Worm (Caenorhabditis elegans) whole organism, young adult: ENCODE measurements around the gene F56F10.2.
"Not testable (repeated sequence)": the region's sequence is repeated elsewhere in the genome, so short reads cannot be mapped to it uniquely, and the experiment has no call there.

Source experiments
- B0261.1 ChIP-seq: sonication (generic microtip); optimal IDR thresholded peaks from 2 replicates; lab custom pipeline; 2016; ENCODE audit warnings: mild to moderate bottlenecking, missing genetic modification characterization, moderate library complexity, missing compliant biosample characterization
- F37B4.10 ChIP-seq: fragments of 200-800 bp; sonication (Bioruptor generic); IDR thresholded peaks from 2 replicates; pipeline ENCODE4 v1.3.6; 2022; ENCODE audit warnings: missing genetic modification characterization, missing compliant biosample characterization
- F55B11.4 ChIP-seq: sonication (generic microtip); optimal IDR thresholded peaks from 2 replicates; lab custom pipeline; 2016; ENCODE audit warnings: missing compliant biosample characterization, missing genetic modification characterization, borderline replicate concordance; ENCODE audit not compliant: insufficient read depth
- F57C9.4 ChIP-seq: sonication (generic microtip); optimal IDR thresholded peaks from 2 replicates; lab custom pipeline; 2017; ENCODE audit warnings: mild to moderate bottlenecking, missing genetic modification characterization, missing compliant biosample characterization
- ZK185.1 ChIP-seq: sonication (generic microtip); optimal IDR thresholded peaks from 2 replicates; lab custom pipeline; 2016; ENCODE audit warnings: mild to moderate bottlenecking, missing genetic modification characterization, missing compliant biosample characterization; ENCODE audit not compliant: poor library complexity, severe bottlenecking
- akir-1 ChIP-seq: fragments of 200-800 bp; sonication (Bioruptor generic); optimal IDR thresholded peaks from 2 replicates; lab custom pipeline; 2018; ENCODE audit warnings: mild to moderate bottlenecking, missing genetic modification characterization, moderate library complexity, missing compliant biosample characterization
- bed-1 ChIP-seq: fragments of 200-800 bp; sonication (Bioruptor generic); IDR thresholded peaks from 2 replicates; pipeline ENCODE4 v1.3.6; 2022; ENCODE audit warnings: missing genetic modification reagents, missing genetic modification characterization, missing compliant biosample characterization
- cebp-2 ChIP-seq: fragments of 200-800 bp; sonication (Bioruptor generic); IDR thresholded peaks from 2 replicates; pipeline ENCODE4 v1.3.6; 2022; ENCODE audit warnings: missing genetic modification characterization, missing compliant biosample characterization
- ceh-91 ChIP-seq: fragments of 200-800 bp; sonication (Bioruptor generic); IDR thresholded peaks from 2 replicates; pipeline ENCODE4 v1.3.6; 2022; ENCODE audit warnings: missing genetic modification reagents, missing genetic modification characterization, missing compliant biosample characterization
- dpl-1 ChIP-seq: fragments of 150-350 bp; optimal IDR thresholded peaks from 2 replicates; lab custom pipeline; 2014; ENCODE audit warnings: missing biosample characterization, missing genetic modification reagents, missing genetic modification characterization
- efl-1 ChIP-seq: fragments of 150-350 bp; optimal IDR thresholded peaks from 2 replicates; lab custom pipeline; 2014; ENCODE audit warnings: missing biosample characterization, missing genetic modification reagents, missing genetic modification characterization
- gei-17 ChIP-seq: fragments of 200-800 bp; sonication (Bioruptor generic); optimal IDR thresholded peaks from 2 replicates; lab custom pipeline; 2018; ENCODE audit warnings: mild to moderate bottlenecking, missing genetic modification characterization, missing compliant biosample characterization
- him-1 ChIP-seq: sonication (generic microtip); optimal IDR thresholded peaks from 2 replicates; lab custom pipeline; 2016; ENCODE audit warnings: missing genotype, missing genetic modification reagents, missing genetic modification characterization, missing compliant biosample characterization
- hlh-26 ChIP-seq: fragments of 200-800 bp; sonication (Bioruptor generic); conservative IDR thresholded peaks from 2 replicates; pipeline ENCODE4 v1.3.6; 2022; ENCODE audit warnings: missing genetic modification reagents, missing genetic modification characterization, missing compliant biosample characterization
- hrde-1 ChIP-seq: sonication (generic microtip); optimal IDR thresholded peaks from 2 replicates; lab custom pipeline; 2016; ENCODE audit warnings: missing genetic modification characterization, mild to moderate bottlenecking, missing compliant biosample characterization, moderate library complexity, missing genotype, missing genetic modification reagents, borderline replicate concordance
- let-526 ChIP-seq: fragments of 200-800 bp; sonication (Bioruptor generic); IDR thresholded peaks from 2 replicates; pipeline ENCODE4 v1.3.6; 2022; ENCODE audit warnings: missing genetic modification reagents, missing genetic modification characterization, missing compliant biosample characterization
- lin-40 ChIP-seq: sonication (generic microtip); optimal IDR thresholded peaks from 2 replicates; lab custom pipeline; 2016; ENCODE audit warnings: missing genetic modification characterization, mild to moderate bottlenecking, missing compliant biosample characterization, missing genotype, missing genetic modification reagents
- lir-1 ChIP-seq: fragments of 200-800 bp; sonication (Bioruptor generic); conservative IDR thresholded peaks from 2 replicates; pipeline ENCODE4 v1.3.6; 2022; ENCODE audit warnings: missing genetic modification reagents, missing genetic modification characterization, missing compliant biosample characterization
- lsl-1 ChIP-seq: fragments of 200-800 bp; sonication (Bioruptor generic); optimal IDR thresholded peaks from 2 replicates; lab custom pipeline; 2018; ENCODE audit warnings: mild to moderate bottlenecking, missing genetic modification characterization, moderate library complexity, missing compliant biosample characterization
- madf-8 ChIP-seq: fragments of 200-800 bp; sonication (Bioruptor generic); conservative IDR thresholded peaks from 2 replicates; pipeline ENCODE4 v1.3.6; 2022; ENCODE audit warnings: missing genetic modification reagents, missing genetic modification characterization, missing compliant biosample characterization
- mxl-1 ChIP-seq: sonication (generic microtip); optimal IDR thresholded peaks from 2 replicates; lab custom pipeline; 2016; ENCODE audit warnings: missing genetic modification characterization, missing compliant biosample characterization
- nhr-80 ChIP-seq: sonication (generic microtip); optimal IDR thresholded peaks from 2 replicates; lab custom pipeline; 2016; ENCODE audit warnings: missing genetic modification characterization, missing compliant biosample characterization
- nhr-90 ChIP-seq: sonication (generic microtip); optimal IDR thresholded peaks from 2 replicates; lab custom pipeline; 2016; ENCODE audit warnings: missing genotype, mild to moderate bottlenecking, missing genetic modification characterization, missing compliant biosample characterization
- repo-1 ChIP-seq: sonication (generic microtip); optimal IDR thresholded peaks from 2 replicates; lab custom pipeline; 2017; ENCODE audit warnings: mild to moderate bottlenecking, missing genetic modification characterization, missing compliant biosample characterization
- snpc-1.3 ChIP-seq: sonication (generic microtip); optimal IDR thresholded peaks from 2 replicates; lab custom pipeline; 2017; ENCODE audit warnings: missing genetic modification characterization, mild to moderate bottlenecking, missing compliant biosample characterization, antibody characterized with exemption, moderate library complexity, missing genotype, missing genetic modification reagents; ENCODE audit not compliant: insufficient read depth
- snpc-3.4 ChIP-seq: sonication (generic microtip); optimal IDR thresholded peaks from 2 replicates; lab custom pipeline; 2017; ENCODE audit warnings: missing genetic modification characterization, mild to moderate bottlenecking, missing compliant biosample characterization, antibody characterized with exemption, moderate library complexity, missing genotype, missing genetic modification reagents
- snpc-4 ChIP-seq, 5 experiments: fragments of 150-350 bp in 1 of 5; sonication (generic microtip) in 4 of 5; optimal IDR thresholded peaks; 2 replicates each; lab custom pipeline; 2014 to 2018; ENCODE audit warnings: missing genetic modification characterization in 5 of 5, missing biosample characterization in 3 of 5, antibody characterized with exemption in 2 of 5, mild to moderate bottlenecking in 2 of 5, missing compliant biosample characterization in 2 of 5, missing genotype in 2 of 5, moderate library complexity in 2 of 5, missing genetic modification reagents in 1 of 5
- sptf-2 ChIP-seq: fragments of 200-800 bp; sonication (Bioruptor generic); optimal IDR thresholded peaks from 2 replicates; lab custom pipeline; 2018; ENCODE audit warnings: mild to moderate bottlenecking, missing genetic modification characterization, missing compliant biosample characterization
- zfh-2 ChIP-seq: fragments of 200-800 bp; sonication (Bioruptor generic); conservative IDR thresholded peaks from 2 replicates; pipeline ENCODE4 v1.3.6; 2022; ENCODE audit warnings: missing genetic modification reagents, missing genetic modification characterization, missing compliant biosample characterization
- ztf-18 ChIP-seq: sonication (generic microtip); optimal IDR thresholded peaks from 2 replicates; lab custom pipeline; 2016; ENCODE audit warnings: missing genotype, mild to moderate bottlenecking, missing genetic modification characterization, missing compliant biosample characterization
- ztf-22 ChIP-seq: fragments of 200-800 bp; sonication (Bioruptor generic); optimal IDR thresholded peaks from 2 replicates; lab custom pipeline; 2018; ENCODE audit warnings: mild to moderate bottlenecking, missing genetic modification characterization, moderate library complexity, missing compliant biosample characterization
- ztf-6 ChIP-seq: fragments of 200-800 bp; sonication (Bioruptor generic); IDR thresholded peaks from 2 replicates; pipeline ENCODE4 v1.3.6; 2022; ENCODE audit warnings: missing genetic modification reagents, missing genetic modification characterization, missing compliant biosample characterization

Gene F56F10.2

ce11 chrX:892537-892936 is 33.1 kb downstream of the F56F10.2 start:
- TF ChIP-seq snpc-4 (GFP tag; optimal IDR thresholded peaks at IDR 0.05; lab: Kevin White, UChicago) = not testable (repeated sequence)
- TF ChIP-seq snpc-4 (tag; optimal IDR thresholded peaks at IDR 0.05; lab: Kevin White, UChicago) (peak in 1 of 4 experiments; percentile 83), F37B4.10 (GFP tag; lab: Robert Waterston, UW) (0 out of 2 replicates have a peak, but pooled peaks have one; percentile 76)

ce11 chrX:897948-898347 is 38.5 kb downstream of the F56F10.2 start, which contains the start of gene mab-7:
Gene mab-7 (minus strand): TSS chrX:898048.
- TF ChIP-seq snpc-1.3 (tag; lab: Kevin White, UChicago) = no peak
- no peak for TF ChIP-seq ztf-18 (tag; lab: Kevin White, UChicago)
- no peak for TF ChIP-seq ztf-22 (GFP tag; lab: Kevin White, UChicago)
- no peak for TF ChIP-seq let-526 (GFP tag; lab: Robert Waterston, UW)
- TF ChIP-seq ceh-91 (GFP tag; lab: Robert Waterston, UW) = no peak
- TF ChIP-seq nhr-80 (tag; lab: Kevin White, UChicago) = no peak
- no peak for TF ChIP-seq akir-1 (GFP tag; lab: Kevin White, UChicago)
- TF ChIP-seq lin-40 = no peak
- no peak for TF ChIP-seq hlh-26 (GFP tag; lab: Robert Waterston, UW)
- no peak for TF ChIP-seq hrde-1 (tag; lab: Kevin White, UChicago)
- TF ChIP-seq gei-17 = no peak
- TF ChIP-seq him-1 = no peak
- TF ChIP-seq mxl-1 (tag; lab: Kevin White, UChicago) = no peak
- TF ChIP-seq F55B11.4 (tag; lab: Kevin White, UChicago) = no peak
- no peak for TF ChIP-seq sptf-2 (GFP tag; lab: Kevin White, UChicago)
- no peak for TF ChIP-seq nhr-90 (tag; lab: Kevin White, UChicago)

- TF ChIP-seq B0261.1 (tag; lab: Kevin White, UChicago) = no peak
- no peak for TF ChIP-seq akir-1 (GFP tag; lab: Kevin White, UChicago)
- no peak for TF ChIP-seq F37B4.10 (GFP tag; lab: Robert Waterston, UW)
- TF ChIP-seq snpc-3.4 (tag; lab: Kevin White, UChicago) = no peak
- TF ChIP-seq zfh-2 = no peak
- TF ChIP-seq bed-1 = no peak
- TF ChIP-seq him-1 = no peak
- TF ChIP-seq lsl-1 = no peak
- no peak for TF ChIP-seq snpc-4 (GFP tag; optimal IDR thresholded peaks at IDR 0.05; lab: Kevin White, UChicago)
- TF ChIP-seq snpc-4 (tag; optimal IDR thresholded peaks at IDR 0.05; lab: Kevin White, UChicago) = no peak
- TF ChIP-seq efl-1 = no peak
Measured at ce11 chrX:902512-902911, 43.1 kb downstream of the F56F10.2 start, which contains the start of gene ZC13.10. Gene ZC13.10 (minus strand): TSS chrX:902612.

- TF ChIP-seq ztf-6 (GFP tag; lab: Robert Waterston, UW) = no peak
- no peak for TF ChIP-seq dpl-1
- TF ChIP-seq F55B11.4 (tag; lab: Kevin White, UChicago) = no peak
- no peak for TF ChIP-seq repo-1 (tag; lab: Kevin White, UChicago)
- TF ChIP-seq hrde-1 (tag; lab: Kevin White, UChicago) = no peak
- no peak for TF ChIP-seq ZK185.1 (tag; lab: Kevin White, UChicago)
- TF ChIP-seq lir-1 (GFP tag; lab: Robert Waterston, UW) = no peak
- TF ChIP-seq madf-8 = no peak
- no peak for TF ChIP-seq cebp-2 (GFP tag; lab: Robert Waterston, UW)
- no peak for TF ChIP-seq F57C9.4 (tag; lab: Kevin White, UChicago)
- TF ChIP-seq gei-17 = no peak
- no peak for TF ChIP-seq mxl-1 (tag; lab: Kevin White, UChicago)
Measured at ce11 chrX:910337-910736, 50.9 kb downstream of the F56F10.2 start.
